Worm (Caenorhabditis elegans) whole organism, young adult: ENCODE measurements around the gene cest-2.1.
A peak's percentile ranks its signal among the peaks of the same experiment; 100 is the strongest.

ENCODE experiments used
- B0336.3 ChIP-seq: fragments of 200-800 bp; sonication (Bioruptor generic); IDR thresholded peaks from 2 replicates; pipeline ENCODE4 v1.3.6; 2022; ENCODE audit warnings: missing genetic modification characterization, missing compliant biosample characterization
- F10E7.11 ChIP-seq: sonication (generic microtip); optimal IDR thresholded peaks from 2 replicates; lab custom pipeline; 2017; ENCODE audit warnings: mild to moderate bottlenecking, missing genetic modification characterization, moderate library complexity, missing compliant biosample characterization
- F39B2.1 ChIP-seq: fragments of 200-800 bp; sonication (Bioruptor generic); IDR thresholded peaks from 2 replicates; pipeline ENCODE4 v1.3.6; 2022; ENCODE audit warnings: missing genetic modification reagents, missing genetic modification characterization, missing compliant biosample characterization
- F52B5.7 ChIP-seq: sonication (generic microtip); optimal IDR thresholded peaks from 2 replicates; lab custom pipeline; 2016; ENCODE audit warnings: mild to moderate bottlenecking, missing genetic modification characterization, missing compliant biosample characterization
- F55B11.4 ChIP-seq: sonication (generic microtip); optimal IDR thresholded peaks from 2 replicates; lab custom pipeline; 2016; ENCODE audit warnings: missing compliant biosample characterization, missing genetic modification characterization, borderline replicate concordance; ENCODE audit not compliant: insufficient read depth
- T07F8.4 ChIP-seq: sonication (generic microtip); optimal IDR thresholded peaks from 2 replicates; lab custom pipeline; 2016; ENCODE audit warnings: mild to moderate bottlenecking, missing genetic modification characterization, moderate library complexity, missing compliant biosample characterization
- T26A5.8 ChIP-seq: sonication (generic microtip); optimal IDR thresholded peaks from 2 replicates; lab custom pipeline; 2016; ENCODE audit warnings: missing genetic modification characterization, missing compliant biosample characterization
- Y53F4B.3 ChIP-seq: fragments of 200-800 bp; sonication (Bioruptor generic); IDR thresholded peaks from 2 replicates; pipeline ENCODE4 v1.3.6; 2022; ENCODE audit warnings: missing genetic modification reagents, missing genetic modification characterization, missing compliant biosample characterization
- Y67H2A.10 ChIP-seq: fragments of 200-800 bp; sonication (Bioruptor generic); conservative IDR thresholded peaks from 2 replicates; pipeline ENCODE4 v1.3.6; 2022; ENCODE audit warnings: missing genetic modification reagents, missing genetic modification characterization, missing compliant biosample characterization
- Y79H2A.3 ChIP-seq: fragments of 200-800 bp; sonication (Bioruptor generic); conservative IDR thresholded peaks from 2 replicates; pipeline ENCODE4 v1.3.6; 2022; ENCODE audit warnings: missing genetic modification reagents, missing genetic modification characterization, missing compliant biosample characterization
- ama-1 ChIP-seq, 3 experiments: fragments of 150-350 bp in 1 of 3; sonication (generic microtip) in 2 of 3; optimal IDR thresholded peaks; 2 replicates each; lab custom pipeline; 2014 to 2018; ENCODE audit warnings: missing biosample characterization in 2 of 3, missing genetic modification characterization in 2 of 3, missing genetic modification reagents in 2 of 3
- ccch-3 ChIP-seq: fragments of 200-800 bp; sonication (Bioruptor generic); optimal IDR thresholded peaks from 2 replicates; lab custom pipeline; 2018; ENCODE audit warnings: mild to moderate bottlenecking, missing genetic modification characterization, missing compliant biosample characterization
- cebp-2 ChIP-seq: fragments of 200-800 bp; sonication (Bioruptor generic); IDR thresholded peaks from 2 replicates; pipeline ENCODE4 v1.3.6; 2022; ENCODE audit warnings: missing genetic modification characterization, missing compliant biosample characterization
- egrh-3 ChIP-seq: fragments of 200-800 bp; sonication (Bioruptor generic); IDR thresholded peaks from 2 replicates; pipeline ENCODE4 v1.3.6; 2022; ENCODE audit warnings: missing genetic modification reagents, missing genetic modification characterization, missing compliant biosample characterization
- fkh-3 ChIP-seq: sonication (generic microtip); optimal IDR thresholded peaks from 2 replicates; lab custom pipeline; 2016; ENCODE audit warnings: mild to moderate bottlenecking, missing genetic modification characterization, missing compliant biosample characterization
- hlh-26 ChIP-seq: fragments of 200-800 bp; sonication (Bioruptor generic); conservative IDR thresholded peaks from 2 replicates; pipeline ENCODE4 v1.3.6; 2022; ENCODE audit warnings: missing genetic modification reagents, missing genetic modification characterization, missing compliant biosample characterization
- hsf-1 ChIP-seq: fragments of 200-800 bp; sonication (Bioruptor generic); IDR thresholded peaks from 2 replicates; pipeline ENCODE4 v1.3.6; 2022; ENCODE audit warnings: missing genetic modification reagents, missing genetic modification characterization, missing compliant biosample characterization
- lin-26 ChIP-seq: fragments of 200-800 bp; sonication (Bioruptor generic); IDR thresholded peaks from 2 replicates; pipeline ENCODE4 v1.3.6; 2022; ENCODE audit warnings: missing genetic modification reagents, missing genetic modification characterization, missing compliant biosample characterization
- lsl-1 ChIP-seq: fragments of 200-800 bp; sonication (Bioruptor generic); optimal IDR thresholded peaks from 2 replicates; lab custom pipeline; 2018; ENCODE audit warnings: mild to moderate bottlenecking, missing genetic modification characterization, moderate library complexity, missing compliant biosample characterization
- madf-10 ChIP-seq: sonication (generic microtip); optimal IDR thresholded peaks from 2 replicates; lab custom pipeline; 2016; ENCODE audit warnings: mild to moderate bottlenecking, missing genetic modification characterization, missing compliant biosample characterization
- madf-3 ChIP-seq: fragments of 200-800 bp; sonication (Bioruptor generic); IDR thresholded peaks from 2 replicates; pipeline ENCODE4 v1.3.6; 2022; ENCODE audit warnings: missing genetic modification reagents, missing genetic modification characterization, missing compliant biosample characterization
- mcd-1 ChIP-seq: fragments of 200-800 bp; sonication (Bioruptor generic); IDR thresholded peaks from 2 replicates; pipeline ENCODE4 v1.3.6; 2022; ENCODE audit warnings: missing genetic modification reagents, missing genetic modification characterization, missing compliant biosample characterization
- mel-28 ChIP-seq: sonication (generic microtip); optimal IDR thresholded peaks from 2 replicates; lab custom pipeline; 2016; ENCODE audit warnings: borderline replicate concordance, mild to moderate bottlenecking, missing genetic modification characterization, missing compliant biosample characterization
- mes-4 ChIP-seq: sonication (generic microtip); optimal IDR thresholded peaks from 2 replicates; lab custom pipeline; 2016; ENCODE audit warnings: missing genotype, missing genetic modification characterization, missing compliant biosample characterization
- nfyb-1 ChIP-seq: fragments of 200-800 bp; sonication (Bioruptor generic); IDR thresholded peaks from 2 replicates; pipeline ENCODE4 v1.3.6; 2022; ENCODE audit warnings: missing genetic modification reagents, missing genetic modification characterization, missing compliant biosample characterization
- nhr-80 ChIP-seq: sonication (generic microtip); optimal IDR thresholded peaks from 2 replicates; lab custom pipeline; 2016; ENCODE audit warnings: missing genetic modification characterization, missing compliant biosample characterization
- pbrm-1 ChIP-seq: fragments of 200-800 bp; sonication (Bioruptor generic); IDR thresholded peaks from 2 replicates; pipeline ENCODE4 v1.3.6; 2022; ENCODE audit warnings: missing genetic modification reagents, missing genetic modification characterization, missing compliant biosample characterization
- rec-8 ChIP-seq, 2 experiments: sonication (generic microtip); optimal IDR thresholded peaks; 2 replicates each; lab custom pipeline; 2016; ENCODE audit warnings: mild to moderate bottlenecking in 2 of 2, missing genetic modification characterization in 2 of 2, missing genetic modification reagents in 2 of 2, missing genotype in 2 of 2, missing biosample characterization in 1 of 2, missing compliant biosample characterization in 1 of 2, moderate library complexity in 1 of 2
- repo-1 ChIP-seq: sonication (generic microtip); optimal IDR thresholded peaks from 2 replicates; lab custom pipeline; 2017; ENCODE audit warnings: mild to moderate bottlenecking, missing genetic modification characterization, missing compliant biosample characterization
- snpc-4 ChIP-seq, 5 experiments: fragments of 150-350 bp in 1 of 5; sonication (generic microtip) in 4 of 5; optimal IDR thresholded peaks; 2 replicates each; lab custom pipeline; 2014 to 2018; ENCODE audit warnings: missing genetic modification characterization in 5 of 5, missing biosample characterization in 3 of 5, antibody characterized with exemption in 2 of 5, mild to moderate bottlenecking in 2 of 5, missing compliant biosample characterization in 2 of 5, missing genotype in 2 of 5, moderate library complexity in 2 of 5, missing genetic modification reagents in 1 of 5
- unc-130 ChIP-seq: sonication (generic microtip); optimal IDR thresholded peaks from 2 replicates; lab custom pipeline; 2016; ENCODE audit warnings: missing genetic modification reagents, missing genetic modification characterization, missing compliant biosample characterization
- ztf-25 ChIP-seq: fragments of 200-800 bp; sonication (Bioruptor generic); IDR thresholded peaks from 2 replicates; pipeline ENCODE4 v1.3.6; 2022; ENCODE audit warnings: missing genetic modification reagents, missing genetic modification characterization, missing compliant biosample characterization
- ztf-28 ChIP-seq: fragments of 200-800 bp; sonication (Bioruptor generic); IDR thresholded peaks from 2 replicates; pipeline ENCODE4 v1.3.6; 2022; ENCODE audit warnings: missing genetic modification reagents, missing genetic modification characterization, missing compliant biosample characterization

cest-2.1 gene

DNA sequence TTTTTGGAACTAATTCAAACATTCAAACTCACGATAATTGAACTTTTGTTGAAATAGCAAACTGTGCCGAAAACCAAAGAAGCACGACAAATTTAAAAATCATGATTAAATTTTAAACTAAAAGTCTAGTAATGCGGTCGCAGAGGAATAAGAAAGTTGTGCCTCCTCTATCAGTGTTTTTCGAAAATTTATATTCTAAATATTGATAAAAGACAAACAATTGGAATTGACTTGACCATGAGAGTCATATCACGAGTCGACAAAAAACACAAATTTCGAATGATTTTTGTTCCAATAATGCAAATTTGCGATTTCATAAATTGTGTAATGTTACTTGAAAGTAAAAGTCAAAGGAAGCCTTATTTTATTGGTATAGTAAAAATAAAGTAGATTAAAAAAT is 10.6 kb downstream of the cest-2.1 start, which contains the start of gene cest-1.2:
Gene cest-1.2, minus strand, starts transcription at position 165 of the 400 bp plus-strand sequence.
- TF ChIP-seq Y79H2A.3: no peak
- no peak for TF ChIP-seq Y53F4B.3 (GFP tag; lab: Robert Waterston, UW)
- TF ChIP-seq nhr-80 (tag; lab: Kevin White, UChicago): peak; percentile 38
- no peak for TF ChIP-seq cebp-2

DNA sequence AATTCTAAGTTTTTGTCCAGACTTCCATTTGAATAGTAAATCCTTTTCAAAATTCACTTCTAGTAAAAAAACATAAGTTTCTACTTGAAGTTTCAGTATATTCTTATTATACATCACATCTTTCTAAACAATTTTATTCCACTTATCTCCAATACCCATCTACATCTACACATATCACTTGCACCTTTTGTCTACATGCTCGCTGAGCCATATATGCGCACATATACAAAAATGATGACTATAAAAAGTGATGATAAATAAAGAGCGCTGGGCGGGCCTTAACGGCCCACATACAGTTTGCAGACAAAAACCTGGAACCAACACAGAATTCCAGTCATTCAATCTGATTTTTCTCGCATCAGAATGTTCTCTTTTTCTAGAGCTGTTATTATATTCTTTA is 14.8 kb downstream of the cest-2.1 start, which contains the start of gene AH10.2:
Gene AH10.2, plus strand, starts transcription at position 301 of the 400 bp plus-strand sequence.
- TF ChIP-seq pbrm-1 (GFP tag; lab: Robert Waterston, UW): no peak
- no peak for TF ChIP-seq madf-10 (tag; lab: Kevin White, UChicago)
- no peak for TF ChIP-seq hlh-26 (GFP tag; lab: Robert Waterston, UW)
- TF ChIP-seq F10E7.11: no peak
- no peak for TF ChIP-seq repo-1
- no peak for TF ChIP-seq nhr-80 (tag; lab: Kevin White, UChicago)
- TF ChIP-seq ama-1 (optimal IDR thresholded peaks at IDR 0.05; lab: Kevin White, UChicago): no peak
- no peak for TF ChIP-seq ama-1 (GFP tag; optimal IDR thresholded peaks at IDR 0.05; lab: Kevin White, UChicago)
- TF ChIP-seq F55B11.4 (tag; lab: Kevin White, UChicago): no peak
- TF ChIP-seq egrh-3 (GFP tag; lab: Robert Waterston, UW): no peak
- TF ChIP-seq mes-4 (tag; lab: Kevin White, UChicago): no peak
- no peak for TF ChIP-seq unc-130 (GFP tag; lab: Kevin White, UChicago)
- TF ChIP-seq snpc-4 (GFP tag; optimal IDR thresholded peaks at IDR 0.05; lab: Kevin White, UChicago): no peak
- TF ChIP-seq snpc-4 (tag; optimal IDR thresholded peaks at IDR 0.05; lab: Kevin White, UChicago): no peak
- no peak for TF ChIP-seq F39B2.1 (GFP tag; lab: Robert Waterston, UW)
- no peak for TF ChIP-seq ztf-25 (GFP tag; lab: Robert Waterston, UW)
- TF ChIP-seq, all 124 proteins: peak for 0

DNA sequence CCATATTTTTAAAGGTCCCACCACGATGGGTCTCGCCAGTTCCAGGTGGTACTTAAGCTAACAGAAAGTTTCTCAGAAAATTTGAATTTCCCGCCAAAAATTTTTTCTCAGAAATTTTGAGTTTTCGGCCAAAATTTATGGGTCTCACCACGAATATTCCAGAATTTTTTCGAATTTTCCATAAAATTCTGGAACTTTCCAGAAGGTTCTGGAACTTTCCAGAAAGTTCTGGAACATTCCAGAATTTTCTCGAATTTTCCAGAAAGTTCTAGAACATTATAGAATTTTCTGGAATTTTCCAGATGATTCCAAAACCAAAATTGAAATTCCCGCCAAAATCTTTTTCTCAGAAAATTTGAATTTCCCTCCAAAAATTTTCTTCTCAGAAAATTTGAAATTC is 16.1 kb downstream of the cest-2.1 start:
- peak; percentile 94 for TF ChIP-seq hsf-1 (GFP tag; lab: Robert Waterston, UW)

DNA sequence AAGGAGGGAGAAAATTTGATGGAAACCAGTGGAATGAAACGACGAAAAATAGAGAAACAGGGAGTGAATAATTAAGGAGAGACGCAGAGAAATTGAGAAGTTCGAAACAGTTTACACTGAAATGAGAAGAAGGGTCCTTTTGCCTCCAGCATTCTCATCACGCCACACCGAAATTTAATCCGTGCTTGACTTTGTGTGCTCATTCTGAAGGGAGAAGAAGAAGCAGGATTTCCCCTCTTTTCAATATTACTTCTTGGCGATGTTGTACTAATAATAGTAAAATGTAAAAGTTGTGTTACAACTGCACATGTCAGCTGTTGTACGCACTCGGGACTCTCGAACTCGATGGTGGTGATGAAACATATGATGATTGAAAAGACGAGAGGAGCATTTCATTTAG is 17.7 kb downstream of the cest-2.1 start:
- no peak for TF ChIP-seq T07F8.4
- TF ChIP-seq ztf-28 (GFP tag; lab: Robert Waterston, UW): no peak
- no peak for TF ChIP-seq mel-28 (tag; lab: Kevin White, UChicago)
- no peak for TF ChIP-seq ccch-3 (GFP tag; lab: Kevin White, UChicago)
- no peak for TF ChIP-seq F52B5.7 (tag; lab: Kevin White, UChicago)
- no peak for TF ChIP-seq F55B11.4 (tag; lab: Kevin White, UChicago)
- no peak for TF ChIP-seq B0336.3
- TF ChIP-seq lin-26: no peak
- no peak for TF ChIP-seq fkh-3 (tag; lab: Kevin White, UChicago)
- TF ChIP-seq madf-3 (GFP tag; lab: Robert Waterston, UW): no peak
- no peak for TF ChIP-seq Y67H2A.10 (GFP tag; lab: Robert Waterston, UW)
- no peak for TF ChIP-seq rec-8 (tag; optimal IDR thresholded peaks at IDR 0.05; lab: Kevin White, UChicago)
- TF ChIP-seq nfyb-1 (GFP tag; lab: Robert Waterston, UW): no peak

DNA sequence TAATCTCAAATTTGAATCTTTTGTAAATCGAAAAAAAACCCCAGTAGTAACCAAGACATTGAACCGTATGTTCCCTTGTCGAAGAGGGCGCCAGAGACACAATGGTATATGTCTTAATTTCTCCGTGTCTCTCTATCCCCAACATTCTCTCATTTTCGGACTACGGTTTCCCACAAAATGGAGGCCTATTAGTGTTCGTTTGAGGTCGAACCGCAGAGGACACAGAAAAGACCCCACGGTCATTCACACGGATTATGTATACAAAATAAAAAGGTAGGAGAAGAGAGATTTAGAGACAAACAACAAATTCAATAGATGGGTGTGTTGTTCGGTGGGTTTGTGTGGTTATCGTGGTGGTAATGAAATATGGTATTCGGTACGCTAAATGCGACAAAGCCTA is 20.3 kb downstream of the cest-2.1 start:
- TF ChIP-seq lsl-1 (no peak), T26A5.8 (tag; lab: Kevin White, UChicago) (no peak), mcd-1 (no peak)
